Fruit fly (Drosophila melanogaster) whole organism, wandering third instar larva: ENCODE results near the gene peb.

Experiments used
- CG9705 ChIP-seq: fragments of 200-800 bp; sonication (Bioruptor generic); optimal IDR thresholded peaks from 2 replicates; lab custom pipeline; 2018; ENCODE audit warnings: missing biosample characterization, mild to moderate bottlenecking, missing genetic modification characterization
- CrebA ChIP-seq: fragments of 200-800 bp; sonication (Bioruptor generic); optimal IDR thresholded peaks from 2 replicates; lab custom pipeline; 2016; ENCODE audit warnings: missing biosample characterization, mild to moderate bottlenecking, missing genetic modification characterization, borderline replicate concordance
- Dfd ChIP-seq: fragments of >200 bp; optimal IDR thresholded peaks from 2 replicates; lab custom pipeline; 2017; ENCODE audit warnings: missing biosample characterization, missing genetic modification characterization
- Dif ChIP-seq: fragments of 200-275, 200-300 bp; sonication (Bioruptor generic); optimal IDR thresholded peaks from 2 replicates; lab custom pipeline; 2018; ENCODE audit warnings: missing biosample characterization, missing genetic modification characterization; ENCODE audit not compliant: partially characterized antibody
- GATAd ChIP-seq: sonication (Bioruptor generic); optimal IDR thresholded peaks from 2 replicates; lab custom pipeline; 2016; ENCODE audit warnings: missing biosample characterization, missing genetic modification characterization
- HLH106 ChIP-seq: fragments of 200-800 bp; optimal IDR thresholded peaks from 3 replicates; lab custom pipeline; 2019; ENCODE audit warnings: missing biosample characterization, mild to moderate bottlenecking, missing genetic modification characterization, moderate library complexity
- Hnf4 ChIP-seq: fragments of 200-800 bp; sonication (Bioruptor generic); optimal IDR thresholded peaks from 2 replicates; lab custom pipeline; 2016; ENCODE audit warnings: missing biosample characterization, mild to moderate bottlenecking, missing genetic modification characterization
- Hr83 ChIP-seq: fragments of 200-300 bp; sonication (Bioruptor generic); optimal IDR thresholded peaks from 2 replicates; lab custom pipeline; 2016; ENCODE audit warnings: missing biosample characterization, mild to moderate bottlenecking, missing genetic modification characterization, moderate library complexity; ENCODE audit not compliant: poor library complexity, severe bottlenecking
- Jra ChIP-seq: sonication (Bioruptor generic); optimal IDR thresholded peaks from 2 replicates; lab custom pipeline; 2016; ENCODE audit warnings: missing biosample characterization, missing genetic modification characterization
- Mio ChIP-seq: sonication (Bioruptor generic); optimal IDR thresholded peaks from 2 replicates; lab custom pipeline; 2016; ENCODE audit warnings: missing biosample characterization, missing genetic modification characterization
- Myc ChIP-seq: fragments of >200 bp; optimal IDR thresholded peaks from 2 replicates; lab custom pipeline; 2017
- N ChIP-seq: fragments of >200 bp; optimal IDR thresholded peaks from 2 replicates; lab custom pipeline; 2018; ENCODE audit warnings: missing biosample characterization, missing external identifiers, missing genetic modification characterization
- OdsH ChIP-seq: fragments of 200-800 bp; sonication (Bioruptor generic); optimal IDR thresholded peaks from 2 replicates; lab custom pipeline; 2016; ENCODE audit warnings: missing biosample characterization, mild to moderate bottlenecking, missing genetic modification characterization
- Rel ChIP-seq, 2 experiments: fragments of 200-800 bp; sonication (Bioruptor generic) in 1 of 2; optimal IDR thresholded peaks; 2 replicates in 1 of 2; 3 replicates in 1 of 2; lab custom pipeline; 2016 to 2019; ENCODE audit warnings: mild to moderate bottlenecking in 2 of 2, missing biosample characterization in 2 of 2, missing genetic modification characterization in 2 of 2, moderate library complexity in 1 of 2
- Sp1 ChIP-seq: fragments of 200-800 bp; sonication (Bioruptor generic); optimal IDR thresholded peaks from 3 replicates; lab custom pipeline; 2019; ENCODE audit warnings: missing biosample characterization, mild to moderate bottlenecking, missing genetic modification characterization, moderate library complexity
- br ChIP-seq: fragments of 200-800 bp; sonication (Bioruptor generic); optimal IDR thresholded peaks from 2 replicates; lab custom pipeline; 2016; ENCODE audit warnings: missing biosample characterization, missing genetic modification characterization
- brk ChIP-seq: fragments of 200-800 bp; sonication (Bioruptor generic); optimal IDR thresholded peaks from 2 replicates; lab custom pipeline; 2016; ENCODE audit warnings: missing biosample characterization, mild to moderate bottlenecking, missing genetic modification characterization
- dmrt93B ChIP-seq: fragments of 200-800 bp; sonication (Bioruptor generic); optimal IDR thresholded peaks from 2 replicates; lab custom pipeline; 2018; ENCODE audit warnings: missing biosample characterization, mild to moderate bottlenecking, missing genetic modification characterization
- ey ChIP-seq: fragments of 200-800 bp; sonication (Bioruptor generic); optimal IDR thresholded peaks from 2 replicates; lab custom pipeline; 2016; ENCODE audit warnings: missing biosample characterization, missing genetic modification characterization
- foxo ChIP-seq, 2 experiments: fragments of 200-800 bp; sonication (Bioruptor generic); optimal IDR thresholded peaks; 2 replicates in 1 of 2; 3 replicates in 1 of 2; lab custom pipeline; 2016 to 2017; ENCODE audit warnings: missing biosample characterization in 2 of 2, missing genetic modification characterization in 2 of 2
- fru ChIP-seq: fragments of 200-800 bp; sonication (Bioruptor generic); optimal IDR thresholded peaks from 3 replicates; lab custom pipeline; 2016; ENCODE audit warnings: missing biosample characterization, mild to moderate bottlenecking, missing genetic modification characterization
- h ChIP-seq: fragments of 200-800 bp; sonication (Bioruptor generic); optimal IDR thresholded peaks from 3 replicates; lab custom pipeline; 2016; ENCODE audit warnings: missing biosample characterization, mild to moderate bottlenecking, missing genetic modification characterization
- jim ChIP-seq: fragments of 175-275, 200-325 bp; sonication (Bioruptor generic); optimal IDR thresholded peaks from 2 replicates; lab custom pipeline; 2016; ENCODE audit warnings: missing biosample characterization, mild to moderate bottlenecking, missing genetic modification characterization
- lola ChIP-seq: fragments of >200 bp; optimal IDR thresholded peaks from 2 replicates; lab custom pipeline; 2017; ENCODE audit warnings: missing biosample characterization, missing genetic modification characterization
- pan ChIP-seq: fragments of >200 bp; optimal IDR thresholded peaks from 2 replicates; lab custom pipeline; 2017
- psq ChIP-seq: fragments of 200-800 bp; sonication (Bioruptor generic); optimal IDR thresholded peaks from 3 replicates; lab custom pipeline; 2017; ENCODE audit warnings: missing biosample characterization, mild to moderate bottlenecking, missing genetic modification characterization, moderate library complexity
- rgr ChIP-seq: fragments of 200-800 bp; sonication (Bioruptor generic); optimal IDR thresholded peaks from 3 replicates; lab custom pipeline; 2016; ENCODE audit warnings: missing biosample characterization, mild to moderate bottlenecking, missing genetic modification characterization
- sv ChIP-seq: fragments of 200-800 bp; sonication (Bioruptor generic); optimal IDR thresholded peaks from 3 replicates; lab custom pipeline; 2016; ENCODE audit warnings: missing biosample characterization, missing genetic modification characterization
- tai ChIP-seq: sonication (Bioruptor generic); optimal IDR thresholded peaks from 2 replicates; lab custom pipeline; 2016; ENCODE audit warnings: missing biosample characterization, missing genetic modification characterization
- usp ChIP-seq: fragments of >200 bp; optimal IDR thresholded peaks from 2 replicates; lab custom pipeline; 2017; ENCODE audit warnings: missing biosample characterization, missing genetic modification characterization
- woc ChIP-seq: sonication (Bioruptor generic); optimal IDR thresholded peaks from 2 replicates; lab custom pipeline; 2016; ENCODE audit warnings: missing biosample characterization, mild to moderate bottlenecking, missing genetic modification characterization

Gene peb

DNA sequence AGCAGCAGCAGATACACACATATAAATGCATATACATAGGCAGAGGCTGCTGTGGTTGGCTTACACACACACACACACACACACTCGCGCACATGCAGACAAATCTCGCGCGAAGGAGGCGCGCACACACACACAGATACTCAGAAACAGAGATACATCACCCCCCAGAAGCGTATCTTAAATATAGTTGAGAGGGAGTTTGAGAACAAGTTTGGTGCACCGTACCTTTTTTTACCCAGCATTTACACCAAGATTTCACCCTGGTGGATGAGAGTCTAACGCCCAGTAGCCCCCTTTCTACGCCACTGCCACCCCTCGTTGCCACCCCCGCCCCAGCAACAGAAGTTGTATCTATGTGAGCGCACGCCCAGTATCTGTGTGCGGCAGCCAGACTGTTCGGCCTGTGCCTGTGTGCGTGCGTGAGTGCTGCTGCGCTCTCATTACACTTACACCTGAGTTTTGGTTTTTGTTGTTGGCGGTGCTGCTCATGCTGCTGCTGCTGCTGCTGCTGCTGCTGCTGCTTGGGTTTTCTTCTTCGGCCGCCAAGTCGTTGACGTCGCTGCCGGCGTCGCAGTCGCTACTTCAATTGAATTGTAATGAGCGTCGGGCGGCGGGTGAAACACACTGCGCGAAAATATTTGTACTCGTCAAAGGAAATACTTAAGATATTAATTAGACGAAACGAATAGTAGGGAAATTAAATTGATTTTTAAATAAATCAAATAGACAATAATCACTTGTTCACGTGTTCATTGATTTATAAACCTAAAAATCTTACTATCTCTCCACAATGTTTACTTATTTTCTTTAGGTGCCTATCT is 27.2 kb upstream of the peb start:
- TF ChIP-seq tai (GFP tag; lab: Kevin White, UChicago) (peak; percentile 27), N (GFP tag; lab: Kevin White, UChicago) (peak; percentile 38), CrebA (no peak), brk (no peak), Sp1 (GFP tag; lab: Kevin White, UChicago) (peak; percentile 87), rgr (GFP tag; lab: Kevin White, UChicago) (peak; percentile 89), dmrt93B (GFP tag; lab: Kevin White, UChicago) (peak; percentile 94), OdsH (GFP tag; lab: Kevin White, UChicago) (peak; percentile 85), Hnf4 (GFP tag; lab: Kevin White, UChicago) (peak; percentile 47), h (peak; percentile 83), woc (GFP tag; lab: Kevin White, UChicago) (peak; percentile 15), foxo (GFP tag; optimal IDR thresholded peaks at IDR 0.05; lab: Kevin White, UChicago) (peak in 1 of 2 experiments; percentile 92), Myc (lab: Kevin White, UChicago) (no peak), GATAd (GFP tag; lab: Kevin White, UChicago) (no peak), Rel (GFP tag; optimal IDR thresholded peaks at IDR 0.05; lab: Kevin White, UChicago) (no peak), Rel (tag; optimal IDR thresholded peaks at IDR 0.05; lab: Kevin White, UChicago) (peak; percentile 33), Dif (GFP tag; lab: Kevin White, UChicago) (no peak), lola (GFP tag; lab: Kevin White, UChicago) (no peak), Hr83 (GFP tag; lab: Kevin White, UChicago) (no peak), Mio (GFP tag; lab: Kevin White, UChicago) (peak; percentile 24), sv (GFP tag; lab: Kevin White, UChicago) (peak; percentile 25), psq (GFP tag; lab: Kevin White, UChicago) (peak; percentile 78), HLH106 (tag; lab: Kevin White, UChicago) (peak; percentile 94), Jra (no peak), br (peak; percentile 29), ey (peak; percentile 79), Dfd (GFP tag; lab: Kevin White, UChicago) (peak; percentile 86), CG9705 (GFP tag; lab: Kevin White, UChicago) (peak; percentile 80), jim (no peak), fru (GFP tag; lab: Kevin White, UChicago) (peak; percentile 61), pan (lab: Kevin White, UChicago) (no peak)

dm6 chrX:4590772-4591064 is 26.6 kb upstream of the peb start:
- TF ChIP-seq CG9705 (GFP tag; lab: Kevin White, UChicago) (no peak), N (GFP tag; lab: Kevin White, UChicago) (no peak), sv (GFP tag; lab: Kevin White, UChicago) (no peak), lola (GFP tag; lab: Kevin White, UChicago) (no peak), Jra (no peak), usp (no peak), fru (GFP tag; lab: Kevin White, UChicago) (no peak), h (no peak), br (no peak), Hnf4 (GFP tag; lab: Kevin White, UChicago) (no peak)

- no peak for TF ChIP-seq Rel (GFP tag; optimal IDR thresholded peaks at IDR 0.05; lab: Kevin White, UChicago)
- TF ChIP-seq Rel (tag; optimal IDR thresholded peaks at IDR 0.05; lab: Kevin White, UChicago), result peak; percentile 53
- TF ChIP-seq CrebA, result no peak
Measured at dm6 chrX:4592258-4592657, 25.1 kb upstream of the peb start.

DNA sequence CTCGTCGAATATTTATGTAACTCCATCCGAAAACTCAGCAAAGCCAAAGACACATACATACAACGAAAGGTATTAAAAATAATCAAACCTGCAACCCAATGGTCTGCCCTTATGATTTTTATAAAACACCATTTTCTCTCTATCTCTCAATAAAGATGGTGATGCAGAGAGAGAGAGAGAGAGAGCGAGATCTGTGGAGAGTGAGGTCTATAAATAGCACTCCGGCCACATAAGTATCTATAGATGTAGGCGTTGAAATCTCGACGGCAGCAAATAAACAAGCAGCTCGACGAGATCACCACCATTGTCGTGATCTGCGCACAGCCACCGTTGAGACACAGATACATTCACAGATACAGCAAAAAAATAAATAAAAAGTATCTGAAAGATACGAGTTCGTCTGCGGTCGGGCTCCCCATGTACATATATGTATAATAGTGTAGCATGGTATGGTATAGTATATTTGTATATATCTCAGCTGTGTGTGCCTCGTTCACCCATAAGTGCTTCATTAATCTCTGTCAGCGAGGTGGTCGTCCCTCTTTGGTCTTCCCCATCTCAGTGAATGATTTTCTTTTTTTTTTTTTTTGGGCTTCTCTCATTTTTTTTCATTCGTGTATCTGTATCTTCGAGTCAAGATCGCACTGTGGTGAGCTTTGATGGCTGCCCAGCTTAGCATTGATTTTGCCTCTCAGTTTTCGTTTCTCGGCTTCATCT is 20.7 kb upstream of the peb start:
- TF ChIP-seq psq (GFP tag; lab: Kevin White, UChicago) (peak; percentile 12), OdsH (GFP tag; lab: Kevin White, UChicago) (no peak), jim (no peak)
- TF ChIP-seq, all 38 proteins: peak for 1
